Worm (Caenorhabditis elegans) whole organism, L2 larva: ENCODE data around the gene srsx-16.

Source experiments
- C34F6.9 ChIP-seq: fragments of 150-350 bp; optimal IDR thresholded peaks from 2 replicates; lab custom pipeline; 2014; ENCODE audit warnings: missing biosample characterization, missing genetic modification characterization
- ZK546.5 ChIP-seq: sonication (generic microtip); optimal IDR thresholded peaks from 2 replicates; lab custom pipeline; 2017; ENCODE audit warnings: missing biosample characterization, missing genetic modification characterization
- ama-1 ChIP-seq: fragments of 150-350 bp; optimal IDR thresholded peaks from 2 replicates; lab custom pipeline; 2018; ENCODE audit warnings: inconsistent platforms
- ceh-82 ChIP-seq: fragments of 150-350 bp; optimal IDR thresholded peaks from 2 replicates; lab custom pipeline; 2014; ENCODE audit warnings: missing biosample characterization, missing genetic modification characterization
- crh-2 ChIP-seq: sonication (generic microtip); optimal IDR thresholded peaks from 2 replicates; lab custom pipeline; 2017; ENCODE audit warnings: missing biosample characterization, missing genetic modification characterization
- dmd-4 ChIP-seq: sonication (generic microtip); optimal IDR thresholded peaks from 2 replicates; lab custom pipeline; 2017; ENCODE audit warnings: missing biosample characterization, missing genetic modification characterization
- egl-27 ChIP-seq: sonication (generic microtip); optimal IDR thresholded peaks from 3 replicates; lab custom pipeline; 2017; ENCODE audit warnings: missing biosample characterization, missing genetic modification reagents, missing genetic modification characterization
- elt-3 ChIP-seq: sonication (generic microtip); optimal IDR thresholded peaks from 2 replicates; lab custom pipeline; 2017; ENCODE audit warnings: missing biosample characterization, missing genetic modification characterization
- fos-1 ChIP-seq: fragments of 150-350 bp; optimal IDR thresholded peaks from 2 replicates; lab custom pipeline; 2014; ENCODE audit warnings: missing biosample characterization, missing genetic modification characterization
- gmeb-1 ChIP-seq: fragments of 150-350 bp; optimal IDR thresholded peaks from 2 replicates; lab custom pipeline; 2014; ENCODE audit warnings: missing biosample characterization, missing genetic modification characterization
- lin-13 ChIP-seq: fragments of 150-350 bp; optimal IDR thresholded peaks from 2 replicates; lab custom pipeline; 2014; ENCODE audit warnings: missing biosample characterization, missing genetic modification reagents, missing genetic modification characterization
- lin-39 ChIP-seq: fragments of 150-350 bp; optimal IDR thresholded peaks from 2 replicates; lab custom pipeline; 2014; ENCODE audit warnings: missing biosample characterization, missing genetic modification reagents, missing genetic modification characterization
- mdl-1 ChIP-seq, 2 experiments: fragments of 150-350 bp in 1 of 2; sonication (generic microtip) in 1 of 2; optimal IDR thresholded peaks; 2 replicates each; lab custom pipeline; 2017; ENCODE audit warnings: missing biosample characterization in 2 of 2, missing genetic modification characterization in 2 of 2
- nhr-11 ChIP-seq: fragments of 150-350 bp; optimal IDR thresholded peaks from 2 replicates; lab custom pipeline; 2014; ENCODE audit warnings: missing biosample characterization, missing genetic modification characterization
- nhr-12 ChIP-seq: fragments of 150-350 bp; optimal IDR thresholded peaks from 2 replicates; lab custom pipeline; 2014; ENCODE audit warnings: missing biosample characterization, missing genetic modification characterization
- nhr-21 ChIP-seq: fragments of 150-350 bp; optimal IDR thresholded peaks from 2 replicates; lab custom pipeline; 2014; ENCODE audit warnings: missing biosample characterization, missing genetic modification characterization
- nhr-237 ChIP-seq: fragments of 150-350 bp; optimal IDR thresholded peaks from 2 replicates; lab custom pipeline; 2014; ENCODE audit warnings: missing biosample characterization, missing genetic modification characterization
- peb-1 ChIP-seq: fragments of 150-350 bp; optimal IDR thresholded peaks from 2 replicates; lab custom pipeline; 2014; ENCODE audit warnings: missing biosample characterization, missing genetic modification characterization
- skn-1 ChIP-seq: sonication (generic microtip); optimal IDR thresholded peaks from 2 replicates; lab custom pipeline; 2017; ENCODE audit warnings: missing biosample characterization, missing genetic modification characterization
- sma-3 ChIP-seq: sonication (generic microtip); optimal IDR thresholded peaks from 2 replicates; lab custom pipeline; 2016; ENCODE audit warnings: missing genetic modification reagents, missing genetic modification characterization, missing compliant biosample characterization
- sma-9 ChIP-seq, 2 experiments: fragments of 150-350 bp in 1 of 2; sonication (generic microtip) in 1 of 2; optimal IDR thresholded peaks; 2 replicates each; lab custom pipeline; 2014 to 2016; ENCODE audit warnings: missing genetic modification characterization in 2 of 2, mild to moderate bottlenecking in 1 of 2, missing biosample characterization in 1 of 2, missing compliant biosample characterization in 1 of 2, missing genetic modification reagents in 1 of 2, moderate library complexity in 1 of 2
- snpc-4 ChIP-seq: fragments of 150-350 bp; optimal IDR thresholded peaks from 2 replicates; lab custom pipeline; 2014; ENCODE audit warnings: missing biosample characterization, missing genetic modification characterization
- unc-39 ChIP-seq: fragments of 150-350 bp; optimal IDR thresholded peaks from 2 replicates; lab custom pipeline; 2014; ENCODE audit warnings: missing biosample characterization, missing genetic modification characterization
- unc-55 ChIP-seq: fragments of 150-350 bp; sonication (generic microtip); optimal IDR thresholded peaks from 3 replicates; lab custom pipeline; 2014; ENCODE audit warnings: missing biosample characterization, missing genetic modification reagents, missing genetic modification characterization
- unc-62 ChIP-seq: fragments of 150-350 bp; optimal IDR thresholded peaks from 2 replicates; lab custom pipeline; 2014; ENCODE audit warnings: missing biosample characterization, missing genetic modification reagents, missing genetic modification characterization
- ztf-4 ChIP-seq: fragments of 150-350 bp; optimal IDR thresholded peaks from 2 replicates; lab custom pipeline; 2014; ENCODE audit warnings: missing biosample characterization, missing genetic modification characterization

The srsx-16 gene

ce11 chrIV:5580588-5581308 lies 38.8 kb downstream of the srsx-16 start:
- no peak for TF ChIP-seq elt-3 (tag; lab: Kevin White, UChicago)
- no peak for TF ChIP-seq nhr-237 (tag; lab: Kevin White, UChicago)
- peak; percentile 48 for TF ChIP-seq sma-9 (GFP tag; optimal IDR thresholded peaks at IDR 0.05; lab: Kevin White, UChicago)
- TF ChIP-seq sma-9 (tag; optimal IDR thresholded peaks at IDR 0.05; lab: Kevin White, UChicago) = no peak
- TF ChIP-seq crh-2 (tag; lab: Kevin White, UChicago) = peak; percentile 21
- no peak for TF ChIP-seq ama-1 (lab: Kevin White, UChicago)
- peak; percentile 1 for TF ChIP-seq nhr-21 (tag; lab: Kevin White, UChicago)
- no peak for TF ChIP-seq peb-1 (tag; lab: Kevin White, UChicago)
- no peak for TF ChIP-seq snpc-4 (tag; lab: Kevin White, UChicago)
- TF ChIP-seq dmd-4 (tag; lab: Kevin White, UChicago) = no peak

ce11 chrIV:5574033-5574432 lies 45.5 kb downstream of the srsx-16 start, which contains the start of gene T12E12.6:
Gene T12E12.6 (minus strand): TSS chrIV:5574133.
- TF ChIP-seq sma-3 (GFP tag; lab: Kevin White, UChicago) (no peak), ceh-82 (no peak), mdl-1 (tag; optimal IDR thresholded peaks at IDR 0.05; lab: Kevin White, UChicago) (no peak), elt-3 (tag; lab: Kevin White, UChicago) (no peak), unc-39 (tag; lab: Kevin White, UChicago) (no peak), snpc-4 (tag; lab: Kevin White, UChicago) (no peak), fos-1 (tag; lab: Kevin White, UChicago) (no peak), ztf-4 (no peak), ZK546.5 (tag; lab: Kevin White, UChicago) (no peak), nhr-12 (tag; lab: Kevin White, UChicago) (no peak), nhr-21 (tag; lab: Kevin White, UChicago) (no peak), nhr-11 (tag; lab: Kevin White, UChicago) (no peak), unc-62 (GFP tag; lab: Kevin White, UChicago) (no peak), unc-55 (GFP tag; lab: Kevin White, UChicago) (no peak), crh-2 (tag; lab: Kevin White, UChicago) (no peak)

ce11 chrIV:5572693-5573092 lies 46.9 kb downstream of the srsx-16 start:
- no peak for TF ChIP-seq sma-9 (GFP tag; optimal IDR thresholded peaks at IDR 0.05; lab: Kevin White, UChicago)
- no peak for TF ChIP-seq sma-9 (tag; optimal IDR thresholded peaks at IDR 0.05; lab: Kevin White, UChicago)
- TF ChIP-seq C34F6.9 (tag; lab: Kevin White, UChicago) = no peak
- TF ChIP-seq lin-13 (GFP tag; lab: Kevin White, UChicago) = no peak
- no peak for TF ChIP-seq dmd-4 (tag; lab: Kevin White, UChicago)
- no peak for TF ChIP-seq lin-39 (tag; lab: Kevin White, UChicago)
- TF ChIP-seq nhr-237 (tag; lab: Kevin White, UChicago) = no peak
- TF ChIP-seq egl-27 = no peak
- TF ChIP-seq unc-55 (GFP tag; lab: Kevin White, UChicago) = no peak
- no peak for TF ChIP-seq gmeb-1 (tag; lab: Kevin White, UChicago)
- no peak for TF ChIP-seq unc-39 (tag; lab: Kevin White, UChicago)
- TF ChIP-seq skn-1 (tag; lab: Kevin White, UChicago) = no peak
